Worm (Caenorhabditis elegans): ENCODE measurements around the gene D2045.5.

Gene D2045.5

ce11 chrIII:10432104-10432503, 37.3 kb downstream of the D2045.5 start (continued):
- TF ChIP-seq tbx-2 (tag; optimal IDR thresholded peaks at IDR 0.05) (peak; percentile 3), xbp-1 (tag; optimal IDR thresholded peaks at IDR 0.05) (no peak), zag-1 (tag; optimal IDR thresholded peaks at IDR 0.05) (no peak), C04F5.9 (tag; optimal IDR thresholded peaks at IDR 0.05) (no peak), ceh-8 (GFP tag; optimal IDR thresholded peaks at IDR 0.05) (no peak), ceh-90 (tag; optimal IDR thresholded peaks at IDR 0.05) (no peak), ztf-4 (tag; optimal IDR thresholded peaks at IDR 0.05) (no peak), lin-13 (GFP tag; optimal IDR thresholded peaks at IDR 0.05) (peak; percentile 2), pax-3 (tag; optimal IDR thresholded peaks at IDR 0.05) (peak; percentile 39), snu-23 (GFP tag; optimal IDR thresholded peaks at IDR 0.05) (peak; percentile 34), fkh-4 (tag; optimal IDR thresholded peaks at IDR 0.05; ENCODE audit: borderline replicate concordance) (no peak), nhr-237 (tag; optimal IDR thresholded peaks at IDR 0.05) (no peak), nhr-84 (tag; optimal IDR thresholded peaks at IDR 0.05) (no peak), aly-2 (tag; optimal IDR thresholded peaks at IDR 0.05) (no peak), aha-1 (tag; optimal IDR thresholded peaks at IDR 0.05) (no peak), lir-3 (tag; optimal IDR thresholded peaks at IDR 0.05; ENCODE audit: poor library complexity) (no peak), Y116A8C.19 (tag; optimal IDR thresholded peaks at IDR 0.05; ENCODE audit: borderline replicate concordance) (no peak), pag-3 (tag; optimal IDR thresholded peaks at IDR 0.05; ENCODE audit: borderline replicate concordance, insufficient read depth) (no peak), ama-1 (optimal IDR thresholded peaks at IDR 0.05) (no peak), nhr-12 (tag; optimal IDR thresholded peaks at IDR 0.05) (no peak), F16B12.6 (tag; optimal IDR thresholded peaks at IDR 0.05) (peak; percentile 17), C16A3.4 (tag; optimal IDR thresholded peaks at IDR 0.05) (no peak), nhr-77 (tag; optimal IDR thresholded peaks at IDR 0.05) (no peak), blmp-1 (tag; optimal IDR thresholded peaks at IDR 0.05) (no peak), mef-2 (tag; optimal IDR thresholded peaks at IDR 0.05) (no peak), jun-1 (tag; optimal IDR thresholded peaks at IDR 0.05) (no peak), zip-4 (GFP tag; optimal IDR thresholded peaks at IDR 0.05) (no peak), unc-98 (GFP tag; IDR thresholded peaks at IDR 0.05) (no peak; the same call in 1 of the 2 replicates), dpl-1 (GFP tag; optimal IDR thresholded peaks at IDR 0.05) (peak in 1 of 3 experiments; percentile 19), ztf-11 (tag; optimal IDR thresholded peaks at IDR 0.05) (no peak), snpc-4 (tag; optimal IDR thresholded peaks at IDR 0.05) (no peak)

ce11 chrIII:10427882-10428281, 41.5 kb downstream of the D2045.5 start, which contains the start of gene prp-3:
Gene prp-3, minus strand, starts transcription at chrIII:10427982.
- no peak for TF ChIP-seq egl-13 (tag; optimal IDR thresholded peaks at IDR 0.05)
- no peak for TF ChIP-seq nhr-90 (tag; optimal IDR thresholded peaks at IDR 0.05; ENCODE audit: poor library complexity)
- no peak for TF ChIP-seq mdl-1 (tag; optimal IDR thresholded peaks at IDR 0.05)
- TF ChIP-seq snu-23 (GFP tag; optimal IDR thresholded peaks at IDR 0.05): no peak
- TF ChIP-seq mep-1 (tag; optimal IDR thresholded peaks at IDR 0.05): no peak
- no peak for TF ChIP-seq grh-1 (GFP tag; IDR thresholded peaks at IDR 0.05)
- no peak for TF ChIP-seq ztf-11 (tag; optimal IDR thresholded peaks at IDR 0.05)
- TF ChIP-seq unc-62 (GFP tag; optimal IDR thresholded peaks at IDR 0.05): no peak
- TF ChIP-seq elt-2 (tag; optimal IDR thresholded peaks at IDR 0.05): no peak
- TF ChIP-seq ets-5 (GFP tag; IDR thresholded peaks at IDR 0.05): no peak
- no peak for TF ChIP-seq blmp-1 (tag; optimal IDR thresholded peaks at IDR 0.05)
- no peak for TF ChIP-seq elt-3 (tag; optimal IDR thresholded peaks at IDR 0.05)
- TF ChIP-seq pqm-1 (tag; optimal IDR thresholded peaks at IDR 0.05): no peak
- no peak for TF ChIP-seq xbp-1 (tag; optimal IDR thresholded peaks at IDR 0.05)
- TF ChIP-seq F16B12.6 (tag; optimal IDR thresholded peaks at IDR 0.05): no peak
- TF ChIP-seq ceh-82 (tag; optimal IDR thresholded peaks at IDR 0.05): no peak

Measured in whole organism, L1 larva.